Fruit fly (Drosophila melanogaster): ENCODE measurements around the gene up.
A peak's percentile ranks its signal among the peaks of the same experiment; 100 is the strongest.

The up gene

DNA sequence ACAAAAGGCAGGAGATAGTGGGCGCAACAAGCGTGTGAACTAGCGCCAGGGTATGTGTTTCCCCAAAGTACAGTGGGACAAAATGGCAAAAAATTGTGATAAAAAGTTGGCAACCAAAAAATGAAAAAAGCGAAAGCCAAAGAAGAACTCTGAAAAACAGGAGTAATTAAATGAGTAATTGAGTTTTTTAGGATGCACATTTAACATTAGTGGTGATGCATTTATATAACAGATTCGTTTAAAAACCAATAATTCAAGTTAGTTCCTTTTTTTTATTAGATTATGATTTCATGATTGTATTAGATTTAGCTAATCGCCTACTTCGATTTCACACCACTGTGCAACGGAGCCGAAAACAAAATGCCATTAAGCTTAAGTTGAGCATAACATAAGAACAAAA lies 30.0 kb downstream of the up start (continued):
- no peak for TF ChIP-seq H2.0 (GFP tag; IDR thresholded peaks at IDR 0.05)
- no peak for TF ChIP-seq pan (optimal IDR thresholded peaks at IDR 0.05)
- peak in 1 of 2 experiments; percentile 6 for TF ChIP-seq pan (GFP tag; optimal IDR thresholded peaks at IDR 0.05 in 1 of 2, IDR thresholded peaks at IDR 0.05 in 1 of 2)
- no peak for TF ChIP-seq Dek (tag; optimal IDR thresholded peaks at IDR 0.05)
- no peak for TF ChIP-seq CG8281 (tag; optimal IDR thresholded peaks at IDR 0.05)
- peak; percentile 68 for TF ChIP-seq Ssrp (tag; optimal IDR thresholded peaks at IDR 0.05)
- TF ChIP-seq Hr39 (optimal IDR thresholded peaks at IDR 0.05): no peak
- TF ChIP-seq btn (GFP tag; optimal IDR thresholded peaks at IDR 0.05): no peak
- no peak for TF ChIP-seq schlank (tag; optimal IDR thresholded peaks at IDR 0.05)
- peak; percentile 71 for TF ChIP-seq HHEX (GFP tag; optimal IDR thresholded peaks at IDR 0.05)
- peak; percentile 42 for TF ChIP-seq tin (GFP tag; optimal IDR thresholded peaks at IDR 0.05)
- TF ChIP-seq sd (tag; optimal IDR thresholded peaks at IDR 0.05): no peak
- no peak for TF ChIP-seq CG1024 (GFP tag; IDR thresholded peaks at IDR 0.05)
- peak; percentile 24; the same call in 1 of the 2 replicates for TF ChIP-seq sisA (GFP tag; IDR thresholded peaks at IDR 0.05)
- no peak for TF ChIP-seq sc (optimal IDR thresholded peaks at IDR 0.05)
- peak; percentile 32 for TF ChIP-seq sc (GFP tag; optimal IDR thresholded peaks at IDR 0.05)
- peak; percentile 70 for TF ChIP-seq Fer1 (GFP tag; optimal IDR thresholded peaks at IDR 0.05)
- TF ChIP-seq D (optimal IDR thresholded peaks at IDR 0.05): no peak
- peak; percentile 71 for TF ChIP-seq D (GFP tag; optimal IDR thresholded peaks at IDR 0.05)
- no peak for TF ChIP-seq pzg (GFP tag; optimal IDR thresholded peaks at IDR 0.05)
- no peak for TF ChIP-seq tna (GFP tag; IDR thresholded peaks at IDR 0.05; ENCODE audit: partially characterized antibody)
- TF ChIP-seq pum (GFP tag; optimal IDR thresholded peaks at IDR 0.05): peak; percentile 42
- peak; percentile 48 for TF ChIP-seq ATbp (GFP tag; optimal IDR thresholded peaks at IDR 0.05)
- TF ChIP-seq Bgb (GFP tag; IDR thresholded peaks at IDR 0.05; ENCODE audit: partially characterized antibody): no peak
- TF ChIP-seq fd102C (GFP tag; optimal IDR thresholded peaks at IDR 0.05): no peak
- TF ChIP-seq CG34224 (GFP tag; IDR thresholded peaks at IDR 0.05; ENCODE audit: partially characterized antibody): no peak
- TF ChIP-seq da (GFP tag; optimal IDR thresholded peaks at IDR 0.05): no peak
- no peak for TF ChIP-seq CG4854 (GFP tag; optimal IDR thresholded peaks at IDR 0.05)
- peak; percentile 20 for TF ChIP-seq CG13775 (GFP tag; optimal IDR thresholded peaks at IDR 0.05)
- TF ChIP-seq CG9817 (tag; optimal IDR thresholded peaks at IDR 0.05): peak; percentile 10
- peak; percentile 55 for TF ChIP-seq CG13424 (tag; optimal IDR thresholded peaks at IDR 0.05)
- no peak for TF ChIP-seq B-H2 (GFP tag; optimal IDR thresholded peaks at IDR 0.05)
- peak; percentile 44; the same call in 1 of the 2 replicates for TF ChIP-seq ranshi (GFP tag; IDR thresholded peaks at IDR 0.05)
- TF ChIP-seq psq (GFP tag; optimal IDR thresholded peaks at IDR 0.05): no peak
- no peak for TF ChIP-seq cad (GFP tag; optimal IDR thresholded peaks at IDR 0.05)
- no peak for TF ChIP-seq jigr1 (GFP tag; IDR thresholded peaks at IDR 0.05)
- TF ChIP-seq Hey (tag; optimal IDR thresholded peaks at IDR 0.05): no peak
- TF ChIP-seq CG30020 (tag; optimal IDR thresholded peaks at IDR 0.05): no peak
- 0 out of 2 replicates have a peak, but pooled peaks have one; percentile 54 for TF ChIP-seq vvl (GFP tag; IDR thresholded peaks at IDR 0.05)
- peak; percentile 4 for TF ChIP-seq CG12155 (GFP tag; optimal IDR thresholded peaks at IDR 0.05)
- no peak for TF ChIP-seq cato (GFP tag; optimal IDR thresholded peaks at IDR 0.05; ENCODE audit: borderline replicate concordance)
- no peak for TF ChIP-seq CG13624 (GFP tag; optimal IDR thresholded peaks at IDR 0.05)
- peak; percentile 7 for TF ChIP-seq Jarid2 (GFP tag; optimal IDR thresholded peaks at IDR 0.05)
- peak; percentile 49 for TF ChIP-seq Hmr (GFP tag; optimal IDR thresholded peaks at IDR 0.05)
- TF ChIP-seq CG10462 (GFP tag; optimal IDR thresholded peaks at IDR 0.05): no peak
- peak; percentile 44; the same call in 2 of the 3 replicates for TF ChIP-seq tgo (GFP tag; IDR thresholded peaks at IDR 0.05)
- TF ChIP-seq Lpt (GFP tag; optimal IDR thresholded peaks at IDR 0.05): no peak
- TF ChIP-seq slbo (GFP tag; IDR thresholded peaks at IDR 0.05): peak; percentile 59
- TF ChIP-seq CG14965 (GFP tag; optimal IDR thresholded peaks at IDR 0.05; ENCODE audit: borderline replicate concordance): no peak
- no peak for TF ChIP-seq CG4360 (GFP tag; IDR thresholded peaks at IDR 0.05)
- TF ChIP-seq CG12071 (GFP tag; optimal IDR thresholded peaks at IDR 0.05): no peak
- peak; percentile 71 for TF ChIP-seq CG2712 (tag; optimal IDR thresholded peaks at IDR 0.05)
